Worm (Caenorhabditis elegans): ENCODE measurements around the gene T01B11.1.

The T01B11.1 gene

ce11 chrIV:8432709-8433108, 14.3 kb upstream of the T01B11.1 start, which contains the start of the genes T26A8.4 and pdtf-1:
TSS of gene T26A8.4 (minus strand) at chrIV:8432893.
TSS of gene pdtf-1 (plus strand) at chrIV:8433038.
- TF ChIP-seq ceh-58 (GFP tag; IDR thresholded peaks at IDR 0.05) (no peak), egl-18 (GFP tag; IDR thresholded peaks at IDR 0.05) (no peak), lin-54 (GFP tag; optimal IDR thresholded peaks at IDR 0.05) (peak; percentile 83), lin-40 (tag; optimal IDR thresholded peaks at IDR 0.05) (peak; percentile 80), cebp-1 (GFP tag; IDR thresholded peaks at IDR 0.05) (peak; percentile 72; the same call in 1 of the 2 replicates), cebp-1 (tag; optimal IDR thresholded peaks at IDR 0.05) (peak; percentile 78), ztf-6 (GFP tag; IDR thresholded peaks at IDR 0.05) (0 out of 2 replicates have a peak, but pooled peaks have one; percentile 28), Y95B8A.8 (GFP tag; IDR thresholded peaks at IDR 0.05) (peak; percentile 68; the same call in 1 of the 2 replicates), pbrm-1 (GFP tag; IDR thresholded peaks at IDR 0.05) (peak; percentile 95), ztf-25 (GFP tag; IDR thresholded peaks at IDR 0.05) (no peak), ama-1 (optimal IDR thresholded peaks at IDR 0.05) (peak; percentile 68), ama-1 (GFP tag; optimal IDR thresholded peaks at IDR 0.05) (no peak), let-526 (GFP tag; IDR thresholded peaks at IDR 0.05) (peak; percentile 75; the same call in 1 of the 2 replicates), sea-2 (GFP tag; IDR thresholded peaks at IDR 0.05) (0 out of 2 replicates have a peak, but pooled peaks have one; percentile 26), him-1 (tag; optimal IDR thresholded peaks at IDR 0.05) (no peak), ceh-91 (GFP tag; IDR thresholded peaks at IDR 0.05) (peak; percentile 89), F57A8.1 (GFP tag; optimal IDR thresholded peaks at IDR 0.05) (peak; percentile 1), B0261.1 (tag; optimal IDR thresholded peaks at IDR 0.05) (no peak), ztf-28 (GFP tag; IDR thresholded peaks at IDR 0.05) (0 out of 2 replicates have a peak, but pooled peaks have one; percentile 78), C06A6.2 (GFP tag; conservative IDR thresholded peaks at IDR 0.05) (peak; percentile 83), dox-1 (GFP tag; IDR thresholded peaks at IDR 0.05) (peak; percentile 92), Y56A3A.18 (GFP tag; IDR thresholded peaks at IDR 0.05) (0 out of 2 replicates have a peak, but pooled peaks have one; percentile 62), D2030.7 (GFP tag; IDR thresholded peaks at IDR 0.05) (peak; percentile 88), let-607 (tag; optimal IDR thresholded peaks at IDR 0.05) (peak; percentile 87 to 88), lsl-1 (GFP tag; optimal IDR thresholded peaks at IDR 0.05) (peak; percentile 96), tlf-1 (GFP tag; optimal IDR thresholded peaks at IDR 0.05) (peak; percentile 93), madf-10 (tag; optimal IDR thresholded peaks at IDR 0.05) (peak; percentile 69), attf-3 (GFP tag; conservative IDR thresholded peaks at IDR 0.05) (peak; percentile 77), ekl-4 (GFP tag; IDR thresholded peaks at IDR 0.05) (peak; percentile 92), xnd-1 (tag; optimal IDR thresholded peaks at IDR 0.05) (no peak), gei-17 (GFP tag; optimal IDR thresholded peaks at IDR 0.05) (no peak), K11D2.4 (GFP tag; IDR thresholded peaks at IDR 0.05) (peak; percentile 76), hmg-1.2 (GFP tag; IDR thresholded peaks at IDR 0.05) (peak; percentile 91), Y53G8AR.9 (GFP tag; conservative IDR thresholded peaks at IDR 0.05) (peak; percentile 60; the same call in 1 of the 2 replicates), attf-5 (GFP tag; optimal IDR thresholded peaks at IDR 0.05) (peak; percentile 72), nhr-120 (GFP tag; IDR thresholded peaks at IDR 0.05) (no peak), rpc-1 (optimal IDR thresholded peaks at IDR 0.05) (peak; percentile 15), rpc-1 (tag; optimal IDR thresholded peaks at IDR 0.05) (no peak), nhr-179 (tag; optimal IDR thresholded peaks at IDR 0.05) (no peak), unc-62 (GFP tag; optimal IDR thresholded peaks at IDR 0.05) (peak; percentile 73), madf-3 (GFP tag; IDR thresholded peaks at IDR 0.05) (peak; percentile 99), ceh-27 (GFP tag; optimal IDR thresholded peaks at IDR 0.05) (peak; percentile 97), snpc-1.1 (tag; optimal IDR thresholded peaks at IDR 0.05; ENCODE audit: insufficient read depth) (peak; percentile 80), mes-4 (tag; optimal IDR thresholded peaks at IDR 0.05) (no peak), dpl-1 (GFP tag; optimal IDR thresholded peaks at IDR 0.05) (peak; percentile 60), B0019.2 (GFP tag; conservative IDR thresholded peaks at IDR 0.05) (peak; percentile 65), B0336.3 (GFP tag; IDR thresholded peaks at IDR 0.05) (peak; percentile 65; the same call in 1 of the 2 replicates), tbx-9 (tag; optimal IDR thresholded peaks at IDR 0.05; ENCODE audit: borderline replicate concordance) (no peak), F10E7.11 (tag; optimal IDR thresholded peaks at IDR 0.05) (no peak), repo-1 (tag; optimal IDR thresholded peaks at IDR 0.05) (peak; percentile 60)

Measured in whole organism, young adult.